Worm (Caenorhabditis elegans) whole organism, early embryonic: ENCODE measurements around the gene cox-5A.

ENCODE experiments used
- B0310.2 ChIP-seq: sonication (generic microtip); optimal IDR thresholded peaks from 2 replicates; lab custom pipeline; 2016; ENCODE audit warnings: mild to moderate bottlenecking, missing genetic modification characterization, missing compliant biosample characterization
- F13C5.2 ChIP-seq: sonication (generic microtip); optimal IDR thresholded peaks from 2 replicates; lab custom pipeline; 2017; ENCODE audit warnings: mild to moderate bottlenecking, missing genetic modification characterization, inconsistent platforms, missing compliant biosample characterization
- aly-1 ChIP-seq: sonication (generic microtip); optimal IDR thresholded peaks from 2 replicates; lab custom pipeline; 2016; ENCODE audit warnings: missing genetic modification characterization, missing compliant biosample characterization
- ama-1 ChIP-seq: fragments of 150-350 bp; optimal IDR thresholded peaks from 2 replicates; lab custom pipeline; 2014
- ceh-13 ChIP-seq: fragments of 200-800 bp; sonication (Bioruptor generic); optimal IDR thresholded peaks from 2 replicates; lab custom pipeline; 2018; ENCODE audit warnings: mild to moderate bottlenecking, missing genetic modification characterization, missing compliant biosample characterization
- ceh-36 ChIP-seq: sonication (generic microtip); optimal IDR thresholded peaks from 2 replicates; lab custom pipeline; 2016; ENCODE audit warnings: missing genetic modification characterization, inconsistent platforms, missing compliant biosample characterization
- ets-7 ChIP-seq: sonication (generic microtip); optimal IDR thresholded peaks from 2 replicates; lab custom pipeline; 2016; ENCODE audit warnings: missing genotype, missing genetic modification characterization, missing compliant biosample characterization
- flt-1 ChIP-seq: fragments of 200-800 bp; sonication (Bioruptor generic); IDR thresholded peaks from 2 replicates; pipeline ENCODE4 v1.3.6; 2022; ENCODE audit warnings: missing genetic modification characterization, missing compliant biosample characterization
- hmbx-1 ChIP-seq: sonication (generic microtip); optimal IDR thresholded peaks from 2 replicates; lab custom pipeline; 2016; ENCODE audit warnings: mild to moderate bottlenecking, missing genetic modification characterization, missing compliant biosample characterization
- hmg-4 ChIP-seq: fragments of 200-800 bp; sonication (Bioruptor generic); optimal IDR thresholded peaks from 2 replicates; lab custom pipeline; 2018; ENCODE audit warnings: mild to moderate bottlenecking, missing genetic modification characterization, missing compliant biosample characterization
- hnd-1 ChIP-seq: sonication (generic microtip); optimal IDR thresholded peaks from 2 replicates; lab custom pipeline; 2016; ENCODE audit warnings: missing genetic modification characterization, missing compliant biosample characterization
- pes-1 ChIP-seq: fragments of 200-800 bp; sonication (Bioruptor generic); IDR thresholded peaks from 2 replicates; pipeline ENCODE4 v1.3.6; 2022; ENCODE audit warnings: missing genetic modification reagents, missing genetic modification characterization, missing compliant biosample characterization
- scrt-1 ChIP-seq: fragments of 200-800 bp; sonication (Bioruptor generic); IDR thresholded peaks from 2 replicates; pipeline ENCODE4 v1.3.6; 2022; ENCODE audit warnings: missing genetic modification characterization, missing compliant biosample characterization
- sea-1 ChIP-seq: fragments of 200-800 bp; sonication (Bioruptor generic); conservative IDR thresholded peaks from 2 replicates; pipeline ENCODE4 v1.3.6; 2022; ENCODE audit warnings: missing genetic modification characterization, missing compliant biosample characterization
- tbx-11 ChIP-seq: fragments of 200-800 bp; sonication (Bioruptor generic); IDR thresholded peaks from 2 replicates; pipeline ENCODE4 v1.3.6; 2022; ENCODE audit warnings: missing genetic modification characterization, missing compliant biosample characterization
- tbx-37 ChIP-seq: fragments of 200-800 bp; sonication (Bioruptor generic); conservative IDR thresholded peaks from 2 replicates; pipeline ENCODE4 v1.3.6; 2022; ENCODE audit warnings: missing genetic modification reagents, missing genetic modification characterization, missing compliant biosample characterization
- tra-4 ChIP-seq: sonication (generic microtip); optimal IDR thresholded peaks from 2 replicates; lab custom pipeline; 2017; ENCODE audit warnings: missing genetic modification characterization, missing compliant biosample characterization

cox-5A gene

ce11 chrIII:12904987-12905541, at the start of gene cox-5A:
Gene cox-5A, plus strand, starts transcription at chrIII:12905491.
- TF ChIP-seq hnd-1 (tag; lab: Kevin White, UChicago) = peak; percentile 18
- no peak for TF ChIP-seq ama-1
- TF ChIP-seq F13C5.2 = peak; percentile 90
- no peak for TF ChIP-seq scrt-1
- no peak for TF ChIP-seq tra-4 (tag; lab: Kevin White, UChicago)
- peak; percentile 65 for TF ChIP-seq B0310.2 (tag; lab: Kevin White, UChicago)
- TF ChIP-seq sea-1 (GFP tag; lab: Robert Waterston, UW) = no peak
- TF ChIP-seq ets-7 (tag; lab: Kevin White, UChicago) = peak; percentile 50
- TF ChIP-seq ceh-13 (GFP tag; lab: Kevin White, UChicago) = no peak
- TF ChIP-seq pes-1 = 0 out of 2 replicates have a peak, but pooled peaks have one; percentile 41
- TF ChIP-seq flt-1 (GFP tag; lab: Robert Waterston, UW) = peak; percentile 28; the same call in 1 of the 2 replicates
- peak; percentile 64 for TF ChIP-seq hmg-4 (GFP tag; lab: Kevin White, UChicago)
- TF ChIP-seq hmbx-1 (tag; lab: Kevin White, UChicago) = no peak
- TF ChIP-seq tbx-11 (GFP tag; lab: Robert Waterston, UW) = no peak
- TF ChIP-seq aly-1 (tag; lab: Kevin White, UChicago) = no peak
- no peak for TF ChIP-seq tbx-37
- TF ChIP-seq ceh-36 (tag; lab: Kevin White, UChicago) = no peak

DNA sequence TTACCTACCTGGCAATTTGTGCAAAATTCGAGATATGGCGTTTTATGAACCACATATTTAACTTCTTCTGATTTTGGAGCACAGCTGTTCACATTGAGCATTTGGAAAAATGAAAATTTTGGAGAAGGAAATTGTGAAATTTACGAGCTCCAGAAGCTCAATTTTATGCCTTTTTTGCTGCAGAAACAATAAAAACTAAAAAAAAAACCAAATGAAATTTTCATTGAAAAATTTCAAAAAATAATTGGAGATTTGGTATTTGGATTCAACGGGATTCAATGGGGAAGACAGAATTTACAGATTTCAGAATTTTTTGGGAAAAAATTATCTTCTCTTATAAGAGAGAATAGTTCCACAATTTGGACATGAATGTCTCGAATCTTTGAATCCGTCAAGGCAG, 48.7 kb upstream of the cox-5A start, which contains the start of gene Y37D8A.26:
Y37D8A.26 (minus strand) TSS at position 101 of the 400 bp plus-strand sequence.
- no peak for TF ChIP-seq hnd-1 (tag; lab: Kevin White, UChicago)
- no peak for TF ChIP-seq hmbx-1 (tag; lab: Kevin White, UChicago)
- TF ChIP-seq tbx-37 = no peak
- TF ChIP-seq B0310.2 (tag; lab: Kevin White, UChicago) = no peak
- no peak for TF ChIP-seq scrt-1

ce11 chrIII:12860119-12860518, 45.2 kb upstream of the cox-5A start:
- no peak for TF ChIP-seq tra-4 (tag; lab: Kevin White, UChicago)
- TF ChIP-seq hnd-1 (tag; lab: Kevin White, UChicago) = no peak
- no peak for TF ChIP-seq tbx-11 (GFP tag; lab: Robert Waterston, UW)

ce11 chrIII:12864648-12865047, 40.6 kb upstream of the cox-5A start, which contains the start of gene Y37D8A.8:
Gene Y37D8A.8, plus strand, starts transcription at chrIII:12864948.
- TF ChIP-seq ceh-36 (tag; lab: Kevin White, UChicago) = no peak
- no peak for TF ChIP-seq F13C5.2
- TF ChIP-seq hnd-1 (tag; lab: Kevin White, UChicago) = no peak
- no peak for TF ChIP-seq tbx-11 (GFP tag; lab: Robert Waterston, UW)
- TF ChIP-seq hmg-4 (GFP tag; lab: Kevin White, UChicago) = no peak
- no peak for TF ChIP-seq tra-4 (tag; lab: Kevin White, UChicago)
- TF ChIP-seq aly-1 (tag; lab: Kevin White, UChicago) = no peak
- no peak for TF ChIP-seq ama-1
- no peak for TF ChIP-seq ets-7 (tag; lab: Kevin White, UChicago)
- TF ChIP-seq hmbx-1 (tag; lab: Kevin White, UChicago) = no peak
- TF ChIP-seq sea-1 (GFP tag; lab: Robert Waterston, UW) = no peak
- TF ChIP-seq flt-1 (GFP tag; lab: Robert Waterston, UW) = no peak
- no peak for TF ChIP-seq pes-1
- TF ChIP-seq ceh-13 (GFP tag; lab: Kevin White, UChicago) = no peak
- no peak for TF ChIP-seq B0310.2 (tag; lab: Kevin White, UChicago)
- no peak for TF ChIP-seq tbx-37
- TF ChIP-seq scrt-1 = no peak

- TF ChIP-seq tbx-11 (GFP tag; lab: Robert Waterston, UW) = no peak
- TF ChIP-seq F13C5.2 = peak; percentile 9
Observed at ce11 chrIII:12870060-12870696, 35.1 kb upstream of the cox-5A start, which contains the start of gene Y37D8A.6. Gene Y37D8A.6, minus strand, starts transcription at chrIII:12870297.

DNA sequence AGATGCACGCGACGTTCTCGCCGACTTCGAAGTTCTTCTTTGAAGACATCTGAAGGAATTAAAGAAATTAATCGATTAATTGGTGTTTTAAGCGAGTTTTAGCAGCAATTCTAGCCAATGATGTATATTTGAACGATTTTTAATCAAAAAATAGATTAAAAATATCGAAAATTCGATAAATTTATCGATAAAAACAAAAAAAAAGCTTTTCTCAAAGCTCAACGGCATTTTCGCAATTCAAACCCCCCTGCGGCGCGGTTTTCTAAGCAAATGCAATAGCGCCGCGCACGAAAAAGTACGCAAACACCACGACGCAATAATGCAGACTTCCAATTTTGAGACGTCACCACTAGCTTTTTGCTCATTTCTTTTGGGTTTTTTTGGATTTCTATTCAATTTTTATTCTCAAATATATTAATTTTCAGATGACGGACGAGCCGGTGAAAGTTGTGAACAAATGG, 30.7 kb upstream of the cox-5A start, which contains the start of the genes mrg-1 and spcs-2:
mrg-1 (minus strand) TSS at position 51 of the 461 bp plus-strand sequence.
spcs-2 (plus strand) TSS at position 426 of the 461 bp plus-strand sequence.
- TF ChIP-seq hmbx-1 (tag; lab: Kevin White, UChicago) (peak; percentile 33), B0310.2 (tag; lab: Kevin White, UChicago) (no peak), F13C5.2 (peak; percentile 91), sea-1 (GFP tag; lab: Robert Waterston, UW) (0 out of 2 replicates have a peak, but pooled peaks have one; percentile 22), hnd-1 (tag; lab: Kevin White, UChicago) (peak; percentile 48), hmg-4 (GFP tag; lab: Kevin White, UChicago) (peak; percentile 41), tbx-11 (GFP tag; lab: Robert Waterston, UW) (peak; percentile 63; the same call in 1 of the 2 replicates), ceh-13 (GFP tag; lab: Kevin White, UChicago) (peak; percentile 34), ama-1 (no peak), ets-7 (tag; lab: Kevin White, UChicago) (peak; percentile 3), scrt-1 (no peak), pes-1 (peak; percentile 81), ceh-36 (tag; lab: Kevin White, UChicago) (peak; percentile 54), tbx-37 (peak; percentile 69; the same call in 1 of the 2 replicates), flt-1 (GFP tag; lab: Robert Waterston, UW) (peak; percentile 68; the same call in 1 of the 2 replicates)

- TF ChIP-seq hmg-4 (GFP tag; lab: Kevin White, UChicago) = no peak
- TF ChIP-seq ama-1 = no peak
- TF ChIP-seq ceh-13 (GFP tag; lab: Kevin White, UChicago) = no peak
- TF ChIP-seq ceh-36 (tag; lab: Kevin White, UChicago) = no peak
- TF ChIP-seq hnd-1 (tag; lab: Kevin White, UChicago) = no peak
- no peak for TF ChIP-seq tra-4 (tag; lab: Kevin White, UChicago)
- no peak for TF ChIP-seq scrt-1
- TF ChIP-seq tbx-11 (GFP tag; lab: Robert Waterston, UW) = no peak
- TF ChIP-seq sea-1 (GFP tag; lab: Robert Waterston, UW) = no peak
- no peak for TF ChIP-seq pes-1
- TF ChIP-seq F13C5.2 = no peak
Observed at ce11 chrIII:12875653-12876052, 29.6 kb upstream of the cox-5A start.
